Fruit fly (Drosophila melanogaster) whole organism, embryonic: ENCODE measurements around the gene Pop5.

ENCODE experiments used
- ATbp ChIP-seq: fragments of 200-800 bp; sonication (Bioruptor generic); optimal IDR thresholded peaks from 2 replicates; lab custom pipeline; 2017; ENCODE audit warnings: missing biosample characterization, mild to moderate bottlenecking, missing genetic modification characterization, missing genetic modification reagents
- Ada2b ChIP-seq: fragments of 200-800 bp; sonication (Bioruptor generic); IDR thresholded peaks from 2 replicates; pipeline ENCODE4 v1.3.6; 2022; ENCODE audit warnings: missing biosample characterization, missing genetic modification characterization
- BEAF-32 ChIP-seq: fragments of 200-800 bp; sonication (Bioruptor generic); optimal IDR thresholded peaks from 3 replicates; lab custom pipeline; 2017; ENCODE audit warnings: missing biosample characterization, missing genetic modification characterization, mild to moderate bottlenecking, moderate library complexity, missing genetic modification reagents
- CG10366 ChIP-seq: fragments of 200-800 bp; sonication (Bioruptor generic); IDR thresholded peaks from 2 replicates; pipeline ENCODE4 v1.3.6; 2022; ENCODE audit warnings: missing biosample characterization, missing genetic modification characterization
- CG10565 ChIP-seq: fragments of 200-800 bp; sonication (Bioruptor generic); optimal IDR thresholded peaks from 3 replicates; lab custom pipeline; 2016; ENCODE audit warnings: missing biosample characterization, mild to moderate bottlenecking, missing genetic modification characterization
- CG10959 ChIP-seq: fragments of 200-800 bp; sonication (Bioruptor generic); IDR thresholded peaks from 2 replicates; pipeline ENCODE4 v1.3.6; 2022; ENCODE audit warnings: missing biosample characterization, missing genetic modification characterization
- CG11093 ChIP-seq: fragments of 200-800 bp; sonication (Bioruptor generic); IDR thresholded peaks from 3 replicates; pipeline ENCODE4 v1.3.6; 2022; ENCODE audit warnings: missing biosample characterization, missing genetic modification characterization
- CG13296 ChIP-seq: fragments of 200-800 bp; sonication (Bioruptor generic); optimal IDR thresholded peaks from 3 replicates; lab custom pipeline; 2018; ENCODE audit warnings: missing biosample characterization, mild to moderate bottlenecking, missing genetic modification characterization
- CG14860 ChIP-seq: fragments of 200-800 bp; sonication (Bioruptor generic); IDR thresholded peaks from 3 replicates; pipeline ENCODE4 v1.3.6; 2022; ENCODE audit warnings: missing biosample characterization, missing genetic modification characterization; ENCODE audit not compliant: partially characterized antibody
- CG15073 ChIP-seq: fragments of 200-800 bp; sonication (Bioruptor generic); optimal IDR thresholded peaks from 2 replicates; lab custom pipeline; 2016; ENCODE audit warnings: missing biosample characterization, missing genetic modification characterization
- CG15269 ChIP-seq: fragments of 200-800 bp; sonication (Bioruptor generic); optimal IDR thresholded peaks from 2 replicates; lab custom pipeline; 2018; ENCODE audit warnings: missing biosample characterization, mild to moderate bottlenecking, missing genetic modification characterization, moderate library complexity
- CG16779 ChIP-seq: fragments of 200-800 bp; sonication (Bioruptor generic); IDR thresholded peaks from 2 replicates; pipeline ENCODE4 v1.3.6; 2022; ENCODE audit warnings: missing biosample characterization, missing genetic modification characterization
- CG16863 ChIP-seq: fragments of 200-800 bp; sonication (Bioruptor generic); optimal IDR thresholded peaks from 3 replicates; lab custom pipeline; 2016; ENCODE audit warnings: missing biosample characterization, missing genetic modification characterization
- CG17361 ChIP-seq: fragments of 200-800 bp; sonication (Bioruptor generic); IDR thresholded peaks from 3 replicates; pipeline ENCODE4 v1.3.6; 2022; ENCODE audit warnings: missing biosample characterization, missing genetic modification characterization
- CG2889 ChIP-seq: fragments of 200-800 bp; sonication (Bioruptor generic); IDR thresholded peaks from 3 replicates; pipeline ENCODE4 v1.3.6; 2022; ENCODE audit warnings: missing biosample characterization, missing genetic modification characterization
- CG3407 ChIP-seq: fragments of 200-800 bp; sonication (Bioruptor generic); optimal IDR thresholded peaks from 2 replicates; lab custom pipeline; 2018; ENCODE audit warnings: missing biosample characterization, mild to moderate bottlenecking, missing genetic modification characterization
- CG42726 ChIP-seq: fragments of 200-800 bp; sonication (Bioruptor generic); IDR thresholded peaks from 2 replicates; pipeline ENCODE4 v1.3.6; 2022; ENCODE audit warnings: missing biosample characterization, missing genetic modification characterization; ENCODE audit not compliant: partially characterized antibody
- CG4328 ChIP-seq: fragments of 200-800 bp; sonication (Bioruptor generic); optimal IDR thresholded peaks from 3 replicates; lab custom pipeline; 2017; ENCODE audit warnings: missing biosample characterization, missing genetic modification reagents, missing genetic modification characterization
- CG4730 ChIP-seq: fragments of 200-800 bp; sonication (Bioruptor generic); IDR thresholded peaks from 2 replicates; pipeline ENCODE4 v1.3.6; 2022; ENCODE audit warnings: missing biosample characterization, missing genetic modification characterization
- CG6813 ChIP-seq: fragments of 200-800 bp; sonication (Bioruptor generic); optimal IDR thresholded peaks from 2 replicates; lab custom pipeline; 2017; ENCODE audit warnings: missing biosample characterization, missing genetic modification characterization, mild to moderate bottlenecking, moderate library complexity, missing genetic modification reagents
- CG7357 ChIP-seq: fragments of 200-800 bp; sonication (Bioruptor generic); IDR thresholded peaks from 3 replicates; pipeline ENCODE4 v1.3.6; 2022; ENCODE audit warnings: missing biosample characterization, missing genetic modification characterization
- CG9215 ChIP-seq: fragments of 200-800 bp; sonication (Bioruptor generic); IDR thresholded peaks from 2 replicates; pipeline ENCODE4 v1.3.6; 2022; ENCODE audit warnings: missing biosample characterization, missing genetic modification characterization
- CTCF ChIP-seq: fragments of 200-800 bp; sonication (Bioruptor generic); optimal IDR thresholded peaks from 2 replicates; lab custom pipeline; 2017; ENCODE audit warnings: missing biosample characterization, mild to moderate bottlenecking, missing genetic modification characterization, moderate library complexity
- Dbx ChIP-seq: fragments of 200-800 bp; sonication (Bioruptor generic); IDR thresholded peaks from 3 replicates; pipeline ENCODE4 v1.3.6; 2022; ENCODE audit warnings: missing biosample characterization, missing genetic modification characterization
- Dref ChIP-seq: fragments of 200-800 bp; sonication (Bioruptor generic); IDR thresholded peaks from 2 replicates; pipeline ENCODE4 v1.3.6; 2022; ENCODE audit warnings: missing biosample characterization, missing genetic modification characterization
- HmgD ChIP-seq: fragments of 200-800 bp; sonication (Bioruptor generic); optimal IDR thresholded peaks from 3 replicates; lab custom pipeline; 2016; ENCODE audit warnings: missing biosample characterization, missing genetic modification characterization
- Hr3 ChIP-seq: fragments of 200-800 bp; sonication (Bioruptor generic); optimal IDR thresholded peaks from 3 replicates; lab custom pipeline; 2016; ENCODE audit warnings: missing biosample characterization, missing genetic modification characterization
- Max ChIP-seq: fragments of 200-800 bp; sonication (Bioruptor generic); optimal IDR thresholded peaks from 2 replicates; lab custom pipeline; 2016; ENCODE audit warnings: missing biosample characterization, mild to moderate bottlenecking, missing genetic modification characterization
- NC2β ChIP-seq: fragments of 200-800 bp; sonication (Bioruptor generic); optimal IDR thresholded peaks from 2 replicates; lab custom pipeline; 2016; ENCODE audit warnings: missing biosample characterization, missing genetic modification characterization
- Rfx ChIP-seq: fragments of 200-800 bp; sonication (Bioruptor generic); IDR thresholded peaks from 2 replicates; pipeline ENCODE4 v1.3.6; 2022; ENCODE audit warnings: missing biosample characterization, missing genetic modification characterization
- Trl ChIP-seq, 3 experiments: fragments of >200 bp in 2 of 3; fragments of 200-800 bp in 1 of 3; sonication (Bioruptor generic) in 1 of 3; optimal IDR thresholded peaks; 2 replicates in 1 of 3; 3 replicates in 2 of 3; lab custom pipeline; 2016 to 2017; ENCODE audit warnings: missing biosample characterization in 1 of 3, missing genetic modification characterization in 1 of 3
- amos ChIP-seq: fragments of 200-800 bp; sonication (Bioruptor generic); IDR thresholded peaks from 2 replicates; pipeline ENCODE4 v1.3.6; 2022; ENCODE audit warnings: missing biosample characterization, missing genetic modification characterization; ENCODE audit not compliant: partially characterized antibody
- ato ChIP-seq: fragments of 200-800 bp; sonication (Bioruptor generic); IDR thresholded peaks from 2 replicates; pipeline ENCODE4 v1.3.6; 2022; ENCODE audit warnings: missing biosample characterization, missing genetic modification characterization; ENCODE audit not compliant: partially characterized antibody
- bab2 ChIP-seq: fragments of 200-800 bp; sonication (Bioruptor generic); optimal IDR thresholded peaks from 2 replicates; lab custom pipeline; 2016; ENCODE audit warnings: missing biosample characterization, missing genetic modification characterization
- bbx ChIP-seq: fragments of 200-800 bp; sonication (Bioruptor generic); IDR thresholded peaks from 2 replicates; pipeline ENCODE4 v1.3.6; 2022; ENCODE audit warnings: missing biosample characterization, missing genetic modification characterization; ENCODE audit not compliant: partially characterized antibody
- cas ChIP-seq: fragments of 200-800 bp; sonication (Bioruptor generic); IDR thresholded peaks from 2 replicates; pipeline ENCODE4 v1.3.6; 2022; ENCODE audit warnings: missing biosample characterization, missing genetic modification characterization
- da ChIP-seq: fragments of 200-800 bp; sonication (Bioruptor generic); optimal IDR thresholded peaks from 2 replicates; lab custom pipeline; 2016; ENCODE audit warnings: missing biosample characterization, missing genetic modification characterization
- disco-r ChIP-seq: fragments of 200-800 bp; sonication (Bioruptor generic); optimal IDR thresholded peaks from 2 replicates; lab custom pipeline; 2016; ENCODE audit warnings: missing biosample characterization, missing genetic modification characterization
- dmrt11E ChIP-seq: fragments of 200-800 bp; sonication (Bioruptor generic); optimal IDR thresholded peaks from 3 replicates; lab custom pipeline; 2018; ENCODE audit warnings: missing biosample characterization, mild to moderate bottlenecking, missing genetic modification characterization, moderate library complexity
- gce ChIP-seq: fragments of 200-800 bp; sonication (Bioruptor generic); IDR thresholded peaks from 3 replicates; pipeline ENCODE4 v1.3.6; 2022; ENCODE audit warnings: missing biosample characterization, missing genetic modification characterization
- gem ChIP-seq: fragments of 200-800 bp; sonication (Bioruptor generic); optimal IDR thresholded peaks from 2 replicates; lab custom pipeline; 2019; ENCODE audit warnings: missing biosample characterization, mild to moderate bottlenecking, missing genetic modification characterization, moderate library complexity
- ham ChIP-seq: fragments of 200-800 bp; sonication (Bioruptor generic); IDR thresholded peaks from 2 replicates; pipeline ENCODE4 v1.3.6; 2022; ENCODE audit warnings: missing biosample characterization, missing genetic modification characterization
- hb ChIP-seq: fragments of 200-800 bp; sonication (Bioruptor generic); IDR thresholded peaks from 3 replicates; pipeline ENCODE4 v1.3.6; 2022; ENCODE audit warnings: missing biosample characterization, missing genetic modification characterization; ENCODE audit not compliant: partially characterized antibody
- ind ChIP-seq: fragments of 200-800 bp; sonication (Bioruptor generic); optimal IDR thresholded peaks from 3 replicates; lab custom pipeline; 2016; ENCODE audit warnings: missing biosample characterization, missing genetic modification characterization
- luna ChIP-seq: fragments of 200-800 bp; sonication (Bioruptor generic); optimal IDR thresholded peaks from 2 replicates; lab custom pipeline; 2016; ENCODE audit warnings: missing biosample characterization, missing genetic modification characterization
- mld ChIP-seq: fragments of 200-800 bp; sonication (Bioruptor generic); IDR thresholded peaks from 3 replicates; pipeline ENCODE4 v1.3.6; 2022; ENCODE audit warnings: missing biosample characterization, missing genetic modification characterization; ENCODE audit not compliant: partially characterized antibody
- org-1 ChIP-seq: fragments of 200-800 bp; sonication (Bioruptor generic); optimal IDR thresholded peaks from 2 replicates; lab custom pipeline; 2017; ENCODE audit warnings: missing biosample characterization, missing genetic modification characterization
- ranshi ChIP-seq: fragments of 200-800 bp; sonication (Bioruptor generic); IDR thresholded peaks from 2 replicates; pipeline ENCODE4 v1.3.6; 2022; ENCODE audit warnings: missing biosample characterization, missing genetic modification characterization
- run ChIP-seq: fragments of 200-800 bp; sonication (Bioruptor generic); optimal IDR thresholded peaks from 3 replicates; lab custom pipeline; 2018; ENCODE audit warnings: missing biosample characterization, mild to moderate bottlenecking, missing genetic modification characterization
- so ChIP-seq: fragments of 200-800 bp; sonication (Bioruptor generic); IDR thresholded peaks from 3 replicates; pipeline ENCODE4 v1.3.6; 2022; ENCODE audit warnings: missing biosample characterization, missing genetic modification characterization
- sqz ChIP-seq: fragments of 200-800 bp; sonication (Bioruptor generic); optimal IDR thresholded peaks from 3 replicates; lab custom pipeline; 2018; ENCODE audit warnings: missing biosample characterization, mild to moderate bottlenecking, missing genetic modification characterization
- vnd ChIP-seq: fragments of 200-800 bp; sonication (Bioruptor generic); IDR thresholded peaks from 3 replicates; pipeline ENCODE4 v1.3.6; 2022; ENCODE audit warnings: missing biosample characterization, missing genetic modification characterization; ENCODE audit not compliant: partially characterized antibody

Gene Pop5

dm6 chr3L:17047811-17048239 is 3.0 kb upstream of the Pop5 start (continued):
- TF ChIP-seq CG11093 (GFP tag; lab: Robert Waterston, UW): no peak
- no peak for TF ChIP-seq bab2
- TF ChIP-seq BEAF-32: no peak
- TF ChIP-seq bbx (GFP tag; lab: Robert Waterston, UW): no peak
- no peak for TF ChIP-seq CG17361
- TF ChIP-seq Max (GFP tag; lab: Kevin White, UChicago): no peak
- TF ChIP-seq cas (GFP tag; lab: Robert Waterston, UW): no peak
- no peak for TF ChIP-seq CG10565
- peak; percentile 32 for TF ChIP-seq CG3407 (GFP tag; lab: Kevin White, UChicago)
- no peak for TF ChIP-seq CG9215
- no peak for TF ChIP-seq vnd (GFP tag; lab: Robert Waterston, UW)
- TF ChIP-seq da (GFP tag; lab: Kevin White, UChicago): no peak
- TF ChIP-seq CG15269 (tag; lab: Kevin White, UChicago): no peak
- TF ChIP-seq CG15073 (GFP tag; lab: Kevin White, UChicago): no peak
- TF ChIP-seq CG4328 (GFP tag; lab: Kevin White, UChicago): peak; percentile 45
- TF ChIP-seq CG2889: no peak
- TF ChIP-seq CG6813 (GFP tag; lab: Kevin White, UChicago): peak; percentile 62
- TF ChIP-seq HmgD (GFP tag; lab: Kevin White, UChicago): no peak
- TF ChIP-seq sqz (GFP tag; lab: Kevin White, UChicago): peak; percentile 70
- TF ChIP-seq Dref (GFP tag; lab: Robert Waterston, UW): no peak
- TF ChIP-seq org-1 (GFP tag; lab: Kevin White, UChicago): peak; percentile 13
- TF ChIP-seq gem (tag; lab: Kevin White, UChicago): no peak
- 0 out of 2 replicates have a peak, but pooled peaks have one; percentile 7 for TF ChIP-seq ranshi (GFP tag; lab: Robert Waterston, UW)
- no peak for TF ChIP-seq Ada2b (GFP tag; lab: Robert Waterston, UW)
- no peak for TF ChIP-seq ato (GFP tag; lab: Robert Waterston, UW)
- TF ChIP-seq Trl (optimal IDR thresholded peaks at IDR 0.05; lab: Kevin White, UChicago): no peak
- TF ChIP-seq Trl (GFP tag; optimal IDR thresholded peaks at IDR 0.05; lab: Kevin White, UChicago): no peak
- TF ChIP-seq amos (GFP tag; lab: Robert Waterston, UW): no peak
- no peak for TF ChIP-seq CG4730 (GFP tag; lab: Robert Waterston, UW)
- peak; percentile 48; the same call in 1 of the 3 replicates for TF ChIP-seq gce (GFP tag; lab: Robert Waterston, UW)
- TF ChIP-seq Hr3: no peak
- TF ChIP-seq Rfx: 0 out of 2 replicates have a peak, but pooled peaks have one; percentile 5
- TF ChIP-seq luna (GFP tag; lab: Kevin White, UChicago): no peak
- TF ChIP-seq ind (GFP tag; lab: Kevin White, UChicago): no peak
- no peak for TF ChIP-seq CTCF (GFP tag; lab: Kevin White, UChicago)
- no peak for TF ChIP-seq CG42726
- TF ChIP-seq dmrt11E: no peak
- TF ChIP-seq CG10366 (GFP tag; lab: Robert Waterston, UW): no peak
- no peak for TF ChIP-seq CG16779 (GFP tag; lab: Robert Waterston, UW)
- no peak for TF ChIP-seq CG14860 (GFP tag; lab: Robert Waterston, UW)
- TF ChIP-seq CG13296 (GFP tag; lab: Kevin White, UChicago): no peak
- TF ChIP-seq ham (GFP tag; lab: Robert Waterston, UW): no peak
- no peak for TF ChIP-seq disco-r
- no peak for TF ChIP-seq NC2β (GFP tag; lab: Kevin White, UChicago)
- TF ChIP-seq CG10959 (GFP tag; lab: Robert Waterston, UW): no peak
- TF ChIP-seq mld: no peak
- peak; percentile 81 for TF ChIP-seq ATbp (GFP tag; lab: Kevin White, UChicago)
- TF ChIP-seq CG7357 (GFP tag; lab: Robert Waterston, UW): no peak
- TF ChIP-seq run (tag; lab: Kevin White, UChicago): no peak
- TF ChIP-seq so (GFP tag; lab: Robert Waterston, UW): no peak
- no peak for TF ChIP-seq CG16863 (GFP tag; lab: Kevin White, UChicago)
- no peak for TF ChIP-seq hb (GFP tag; lab: Robert Waterston, UW)
- TF ChIP-seq Dbx (GFP tag; lab: Robert Waterston, UW): no peak
